Fruit fly (Drosophila melanogaster) whole organism, embryonic: Measurements from ENCODE around the gene moody.

Source experiments
- ATbp ChIP-seq: fragments of 200-800 bp; sonication (Bioruptor generic); optimal IDR thresholded peaks from 2 replicates; lab custom pipeline; 2017; ENCODE audit warnings: missing biosample characterization, mild to moderate bottlenecking, missing genetic modification characterization, missing genetic modification reagents
- BtbVII ChIP-seq: fragments of 200-800 bp; sonication (Bioruptor generic); optimal IDR thresholded peaks from 3 replicates; lab custom pipeline; 2017; ENCODE audit warnings: missing biosample characterization, mild to moderate bottlenecking, missing genetic modification characterization
- CG10431 ChIP-seq: fragments of 200-800 bp; sonication (Bioruptor generic); optimal IDR thresholded peaks from 3 replicates; lab custom pipeline; 2018; ENCODE audit warnings: missing biosample characterization, mild to moderate bottlenecking, missing genetic modification characterization
- CG12659 ChIP-seq: fragments of 200-800 bp; sonication (Bioruptor generic); optimal IDR thresholded peaks from 3 replicates; lab custom pipeline; 2017; ENCODE audit warnings: mild to moderate bottlenecking, missing biosample characterization, missing genetic modification reagents, missing genetic modification characterization
- CG13424 ChIP-seq: fragments of 200-800 bp; sonication (Bioruptor generic); optimal IDR thresholded peaks from 2 replicates; lab custom pipeline; 2019; ENCODE audit warnings: missing biosample characterization, mild to moderate bottlenecking, missing genetic modification characterization, moderate library complexity
- CG15269 ChIP-seq: fragments of 200-800 bp; sonication (Bioruptor generic); optimal IDR thresholded peaks from 2 replicates; lab custom pipeline; 2018; ENCODE audit warnings: missing biosample characterization, mild to moderate bottlenecking, missing genetic modification characterization, moderate library complexity
- CG15601 ChIP-seq: fragments of 200-800 bp; sonication (Bioruptor generic); optimal IDR thresholded peaks from 3 replicates; lab custom pipeline; 2019; ENCODE audit warnings: missing biosample characterization, mild to moderate bottlenecking, missing genetic modification characterization, moderate library complexity
- CG1602 ChIP-seq: fragments of 200-800 bp; sonication (Bioruptor generic); optimal IDR thresholded peaks from 3 replicates; lab custom pipeline; 2016; ENCODE audit warnings: missing biosample characterization, missing genetic modification characterization
- CG17912 ChIP-seq: fragments of 200-800 bp; sonication (Bioruptor generic); optimal IDR thresholded peaks from 2 replicates; lab custom pipeline; 2018; ENCODE audit warnings: missing biosample characterization, mild to moderate bottlenecking, missing genetic modification characterization
- CG2678 ChIP-seq: fragments of 200-800 bp; sonication (Bioruptor generic); optimal IDR thresholded peaks from 3 replicates; lab custom pipeline; 2019; ENCODE audit warnings: missing biosample characterization, mild to moderate bottlenecking, missing genetic modification characterization, moderate library complexity
- CG32767 ChIP-seq: fragments of 200-800 bp; sonication (Bioruptor generic); IDR thresholded peaks from 2 replicates; pipeline ENCODE4 v1.3.6; 2022; ENCODE audit warnings: missing biosample characterization, missing genetic modification characterization
- CG34224 ChIP-seq: fragments of 200-800 bp; sonication (Bioruptor generic); IDR thresholded peaks from 3 replicates; pipeline ENCODE4 v1.3.6; 2022; ENCODE audit warnings: missing biosample characterization, missing genetic modification characterization; ENCODE audit not compliant: partially characterized antibody
- CG3838 ChIP-seq: fragments of 200-800 bp; sonication (Bioruptor generic); optimal IDR thresholded peaks from 3 replicates; lab custom pipeline; 2016; ENCODE audit warnings: missing biosample characterization, missing genetic modification characterization
- CG6854 ChIP-seq: fragments of 200-800 bp; sonication (Bioruptor generic); optimal IDR thresholded peaks from 3 replicates; lab custom pipeline; 2017; ENCODE audit warnings: missing biosample characterization, mild to moderate bottlenecking, missing genetic modification characterization
- CG7786 ChIP-seq: fragments of 200-800 bp; sonication (Bioruptor generic); optimal IDR thresholded peaks from 2 replicates; lab custom pipeline; 2016; ENCODE audit warnings: missing biosample characterization, missing genetic modification characterization
- CG9876 ChIP-seq: fragments of 200-800 bp; sonication (Bioruptor generic); optimal IDR thresholded peaks from 2 replicates; lab custom pipeline; 2016; ENCODE audit warnings: missing biosample characterization, missing genetic modification characterization
- D19A ChIP-seq: fragments of 200-800 bp; optimal IDR thresholded peaks from 3 replicates; lab custom pipeline; 2019; ENCODE audit warnings: missing biosample characterization, mild to moderate bottlenecking, missing genetic modification characterization, moderate library complexity
- Dref ChIP-seq: fragments of 200-800 bp; sonication (Bioruptor generic); IDR thresholded peaks from 2 replicates; pipeline ENCODE4 v1.3.6; 2022; ENCODE audit warnings: missing biosample characterization, missing genetic modification characterization
- Eip74EF ChIP-seq, 2 experiments: fragments of 200-800 bp in 1 of 2; fragments of >200 bp in 1 of 2; sonication (Bioruptor generic) in 1 of 2; optimal IDR thresholded peaks; 2 replicates each; lab custom pipeline; 2017 to 2019; ENCODE audit warnings: missing biosample characterization in 2 of 2, missing genetic modification characterization in 2 of 2, mild to moderate bottlenecking in 1 of 2, moderate library complexity in 1 of 2
- Fer1 ChIP-seq: fragments of 200-800 bp; sonication (Bioruptor generic); optimal IDR thresholded peaks from 2 replicates; lab custom pipeline; 2017; ENCODE audit warnings: missing biosample characterization, mild to moderate bottlenecking, missing genetic modification characterization
- Hmx ChIP-seq: fragments of 200-800 bp; sonication (Bioruptor generic); optimal IDR thresholded peaks from 2 replicates; lab custom pipeline; 2016; ENCODE audit warnings: missing biosample characterization, missing genetic modification characterization
- Hr51 ChIP-seq, 2 experiments: fragments of 200-800 bp; sonication (Bioruptor generic); optimal IDR thresholded peaks; 2 replicates in 1 of 2; 3 replicates in 1 of 2; lab custom pipeline; 2016 to 2018; ENCODE audit warnings: missing biosample characterization in 2 of 2, missing genetic modification characterization in 2 of 2, mild to moderate bottlenecking in 1 of 2, moderate library complexity in 1 of 2
- MBD-R2 ChIP-seq: fragments of 200-800 bp; sonication (Bioruptor generic); IDR thresholded peaks from 2 replicates; pipeline ENCODE4 v1.3.6; 2022; ENCODE audit warnings: missing biosample characterization, missing genetic modification characterization
- Mes4 ChIP-seq: fragments of 200-800 bp; sonication (Bioruptor generic); optimal IDR thresholded peaks from 2 replicates; lab custom pipeline; 2016; ENCODE audit warnings: missing biosample characterization, missing genetic modification characterization
- Pdp1 ChIP-seq, 2 experiments: fragments of 200-800 bp; sonication (Bioruptor generic); optimal IDR thresholded peaks; 3 replicates each; lab custom pipeline; 2016; ENCODE audit warnings: missing biosample characterization in 2 of 2, missing genetic modification characterization in 2 of 2, mild to moderate bottlenecking in 1 of 2, moderate library complexity in 1 of 2
- Poxn ChIP-seq: fragments of 200-800 bp; sonication (Bioruptor generic); IDR thresholded peaks from 2 replicates; pipeline ENCODE4 v1.3.6; 2022; ENCODE audit warnings: missing biosample characterization, missing genetic modification characterization
- Ssrp ChIP-seq: fragments of 200-800 bp; sonication (Bioruptor generic); optimal IDR thresholded peaks from 2 replicates; lab custom pipeline; 2018; ENCODE audit warnings: missing biosample characterization, mild to moderate bottlenecking, missing genetic modification characterization, moderate library complexity
- Xrp1 ChIP-seq: fragments of 200-800 bp; sonication (Bioruptor generic); IDR thresholded peaks from 2 replicates; pipeline ENCODE4 v1.3.6; 2022; ENCODE audit warnings: missing biosample characterization, missing genetic modification characterization
- al ChIP-seq: fragments of 200-800 bp; sonication (Bioruptor generic); IDR thresholded peaks from 2 replicates; pipeline ENCODE4 v1.3.6; 2022; ENCODE audit warnings: missing biosample characterization, missing genetic modification characterization
- ash1 ChIP-seq: fragments of 200-800 bp; sonication (Bioruptor generic); optimal IDR thresholded peaks from 2 replicates; lab custom pipeline; 2018; ENCODE audit warnings: missing biosample characterization, mild to moderate bottlenecking, missing genetic modification characterization
- bbx ChIP-seq: fragments of 200-800 bp; sonication (Bioruptor generic); IDR thresholded peaks from 2 replicates; pipeline ENCODE4 v1.3.6; 2022; ENCODE audit warnings: missing biosample characterization, missing genetic modification characterization; ENCODE audit not compliant: partially characterized antibody
- dati ChIP-seq: fragments of 200-800 bp; sonication (Bioruptor generic); IDR thresholded peaks from 2 replicates; pipeline ENCODE4 v1.3.6; 2022; ENCODE audit warnings: missing biosample characterization, missing genetic modification characterization
- gcm2 ChIP-seq: fragments of 200-800 bp; sonication (Bioruptor generic); optimal IDR thresholded peaks from 2 replicates; lab custom pipeline; 2016; ENCODE audit warnings: missing biosample characterization, missing genetic modification characterization
- jumu ChIP-seq: fragments of 200-800 bp; sonication (Bioruptor generic); optimal IDR thresholded peaks from 3 replicates; lab custom pipeline; 2016; ENCODE audit warnings: missing biosample characterization, missing genetic modification characterization
- lab ChIP-seq: fragments of 200-800 bp; sonication (Bioruptor generic); optimal IDR thresholded peaks from 3 replicates; lab custom pipeline; 2017; ENCODE audit warnings: missing biosample characterization, missing genetic modification characterization, mild to moderate bottlenecking, moderate library complexity, missing genetic modification reagents
- lbe ChIP-seq: fragments of 200-800 bp; sonication (Bioruptor generic); optimal IDR thresholded peaks from 2 replicates; lab custom pipeline; 2016; ENCODE audit warnings: missing biosample characterization, mild to moderate bottlenecking, missing genetic modification characterization
- luna ChIP-seq: fragments of 200-800 bp; sonication (Bioruptor generic); optimal IDR thresholded peaks from 2 replicates; lab custom pipeline; 2016; ENCODE audit warnings: missing biosample characterization, missing genetic modification characterization
- nom ChIP-seq: fragments of 200-800 bp; sonication (Bioruptor generic); optimal IDR thresholded peaks from 2 replicates; lab custom pipeline; 2017; ENCODE audit warnings: missing biosample characterization, missing genetic modification characterization, mild to moderate bottlenecking, moderate library complexity, missing genetic modification reagents
- scrt ChIP-seq: fragments of 200-800 bp; sonication (Bioruptor generic); optimal IDR thresholded peaks from 2 replicates; lab custom pipeline; 2018; ENCODE audit warnings: missing biosample characterization, mild to moderate bottlenecking, missing genetic modification characterization, moderate library complexity
- sens-2 ChIP-seq: fragments of 200-800 bp; sonication (Bioruptor generic); IDR thresholded peaks from 2 replicates; pipeline ENCODE4 v1.3.6; 2022; ENCODE audit warnings: missing biosample characterization, missing genetic modification characterization
- slbo ChIP-seq: fragments of 200-800 bp; sonication (Bioruptor generic); IDR thresholded peaks from 2 replicates; pipeline ENCODE4 v1.3.6; 2022; ENCODE audit warnings: missing biosample characterization, missing genetic modification characterization
- sqz ChIP-seq: fragments of 200-800 bp; sonication (Bioruptor generic); optimal IDR thresholded peaks from 3 replicates; lab custom pipeline; 2018; ENCODE audit warnings: missing biosample characterization, mild to moderate bottlenecking, missing genetic modification characterization
- tna ChIP-seq: fragments of 200-800 bp; sonication (Bioruptor generic); IDR thresholded peaks from 2 replicates; pipeline ENCODE4 v1.3.6; 2022; ENCODE audit warnings: missing biosample characterization, missing genetic modification characterization; ENCODE audit not compliant: partially characterized antibody
- toy ChIP-seq: fragments of 200-800 bp; sonication (Bioruptor generic); IDR thresholded peaks from 2 replicates; pipeline ENCODE4 v1.3.6; 2022; ENCODE audit warnings: missing biosample characterization, missing genetic modification characterization
- tx ChIP-seq: fragments of 200-800 bp; sonication (Bioruptor generic); optimal IDR thresholded peaks from 2 replicates; lab custom pipeline; 2016; ENCODE audit warnings: missing biosample characterization, missing genetic modification characterization
- unc-4 ChIP-seq: fragments of 200-800 bp; sonication (Bioruptor generic); IDR thresholded peaks from 2 replicates; pipeline ENCODE4 v1.3.6; 2022; ENCODE audit warnings: missing biosample characterization, missing genetic modification characterization; ENCODE audit not compliant: partially characterized antibody
- unpg ChIP-seq: fragments of 200-800 bp; sonication (Bioruptor generic); optimal IDR thresholded peaks from 3 replicates; lab custom pipeline; 2018; ENCODE audit warnings: missing biosample characterization, mild to moderate bottlenecking, missing genetic modification characterization, moderate library complexity

moody gene

dm6 chrX:2071878-2072817 lies 22.2 kb upstream of the moody start, which contains the start of gene Rtca (continued):
- TF ChIP-seq ash1 (GFP tag; lab: Kevin White, UChicago): no peak
- TF ChIP-seq Eip74EF (GFP tag; optimal IDR thresholded peaks at IDR 0.05; lab: Kevin White, UChicago): peak in 1 of 2 experiments; percentile 38
- peak; percentile 35 to 76 for TF ChIP-seq Hr51 (GFP tag; optimal IDR thresholded peaks at IDR 0.05; lab: Kevin White, UChicago)
- 0 out of 2 replicates have a peak, but pooled peaks have one; percentile 15 for TF ChIP-seq Poxn (GFP tag; lab: Robert Waterston, UW)
- no peak for TF ChIP-seq dati (GFP tag; lab: Robert Waterston, UW)
- TF ChIP-seq nom: peak; percentile 92
- peak; percentile 57 for TF ChIP-seq D19A (tag; lab: Kevin White, UChicago)
- TF ChIP-seq Pdp1 (GFP tag; optimal IDR thresholded peaks at IDR 0.05; lab: Kevin White, UChicago): peak; percentile 49 to 70
- TF ChIP-seq luna (GFP tag; lab: Kevin White, UChicago): no peak
- no peak for TF ChIP-seq unc-4 (GFP tag; lab: Robert Waterston, UW)
- TF ChIP-seq CG3838 (GFP tag; lab: Kevin White, UChicago): no peak
- peak; percentile 77 for TF ChIP-seq slbo
- peak; percentile 75 for TF ChIP-seq unpg (GFP tag; lab: Kevin White, UChicago)
- peak; percentile 42; the same call in 1 of the 2 replicates for TF ChIP-seq al (GFP tag; lab: Robert Waterston, UW)
- TF ChIP-seq CG34224: 0 out of 3 replicates have a peak, but pooled peaks have one; percentile 16
- TF ChIP-seq Mes4 (GFP tag; lab: Kevin White, UChicago): peak; percentile 45
- TF ChIP-seq toy (GFP tag; lab: Robert Waterston, UW): no peak
- peak; percentile 47 for TF ChIP-seq Ssrp (tag; lab: Kevin White, UChicago)
- peak; percentile 74 for TF ChIP-seq CG7786 (GFP tag; lab: Kevin White, UChicago)
- peak; percentile 43; the same call in 1 of the 2 replicates for TF ChIP-seq MBD-R2
- TF ChIP-seq BtbVII: peak; percentile 72
- TF ChIP-seq ATbp (GFP tag; lab: Kevin White, UChicago): peak; percentile 49
- no peak for TF ChIP-seq tna (GFP tag; lab: Robert Waterston, UW)
- no peak for TF ChIP-seq bbx
- TF ChIP-seq lbe: peak; percentile 35
- TF ChIP-seq CG2678 (tag; lab: Kevin White, UChicago): peak; percentile 81
- TF ChIP-seq CG32767 (GFP tag; lab: Robert Waterston, UW): no peak
- TF ChIP-seq Hmx (GFP tag; lab: Kevin White, UChicago): no peak
- peak; percentile 89 for TF ChIP-seq Fer1 (GFP tag; lab: Kevin White, UChicago)
- TF ChIP-seq CG15269 (tag; lab: Kevin White, UChicago): peak; percentile 82
- no peak for TF ChIP-seq sens-2 (GFP tag; lab: Robert Waterston, UW)
- TF ChIP-seq CG12659 (GFP tag; lab: Kevin White, UChicago): peak; percentile 80
- TF ChIP-seq CG1602 (GFP tag; lab: Kevin White, UChicago): peak; percentile 42
- peak; percentile 68 for TF ChIP-seq CG6854 (GFP tag; lab: Kevin White, UChicago)
- TF ChIP-seq CG13424 (tag; lab: Kevin White, UChicago): peak; percentile 71
- peak; percentile 72 for TF ChIP-seq Xrp1 (GFP tag; lab: Robert Waterston, UW)
- TF ChIP-seq CG10431 (GFP tag; lab: Kevin White, UChicago): no peak
- TF ChIP-seq jumu: peak; percentile 51
- no peak for TF ChIP-seq Dref (GFP tag; lab: Robert Waterston, UW)
- peak; percentile 68 for TF ChIP-seq tx
- TF ChIP-seq scrt: peak; percentile 95
- peak; percentile 4 for TF ChIP-seq CG15601 (tag; lab: Kevin White, UChicago)
- no peak for TF ChIP-seq sqz (GFP tag; lab: Kevin White, UChicago)
- peak; percentile 18 for TF ChIP-seq gcm2 (GFP tag; lab: Kevin White, UChicago)
- no peak for TF ChIP-seq CG17912
- peak; percentile 25 for TF ChIP-seq CG9876
- peak; percentile 89 for TF ChIP-seq lab (GFP tag; lab: Kevin White, UChicago)
